Worm (Caenorhabditis elegans): ENCODE data around the gene ZK637.12.
A peak's percentile ranks its signal among the peaks of the same experiment; 100 is the strongest.

DNA sequence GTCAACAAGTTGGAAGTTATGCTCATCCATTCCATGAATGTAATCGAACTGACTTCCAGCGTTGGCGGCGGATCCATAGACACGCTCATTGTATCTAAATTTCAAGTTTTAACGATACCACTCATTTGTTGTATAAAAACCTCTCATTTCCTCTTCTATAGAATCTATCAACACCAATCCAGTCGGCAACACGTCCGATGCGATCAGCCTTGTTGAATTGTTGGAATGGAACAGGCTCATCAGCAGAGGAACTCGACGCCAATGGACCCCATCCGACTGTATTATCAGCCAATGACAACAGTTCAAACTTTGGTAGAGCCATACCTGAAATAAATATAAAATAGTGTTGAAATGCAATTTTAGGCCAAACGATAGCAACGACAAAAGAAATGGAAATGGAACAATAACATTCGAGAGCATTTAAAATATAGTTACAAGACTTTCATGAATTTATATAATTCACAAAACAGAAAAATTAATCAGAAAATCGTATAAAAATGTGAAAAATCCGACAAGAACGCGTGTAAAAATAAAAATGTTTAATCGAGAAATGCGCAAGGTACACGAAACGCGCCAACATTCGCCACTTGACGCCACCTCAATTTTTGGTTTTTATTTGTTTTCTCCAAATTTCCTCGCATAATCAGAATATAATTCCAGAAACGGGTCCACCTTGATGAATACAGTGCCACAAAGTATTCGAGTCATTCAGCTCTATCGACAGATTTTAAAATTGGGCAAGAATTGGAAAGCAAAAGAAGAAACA is 47.4 kb downstream of the ZK637.12 start, which contains the start of the genes eif-3.D and R08D7.4:
- TF ChIP-seq isw-1 (GFP tag; IDR thresholded peaks at IDR 0.05) (no peak; the same call in 1 of the 2 replicates), lin-13 (GFP tag; optimal IDR thresholded peaks at IDR 0.05) (peak; percentile 57)

All from whole organism, L1 larva.